Worm (Caenorhabditis elegans): ENCODE results near the gene C44B7.11.

- TF ChIP-seq pqm-1 (tag; optimal IDR thresholded peaks at IDR 0.05) = no peak
- TF ChIP-seq nhr-28 (tag; optimal IDR thresholded peaks at IDR 0.05) = no peak
- peak; percentile 76 to 85 for TF ChIP-seq lsy-2 (tag; optimal IDR thresholded peaks at IDR 0.05)
- no peak for TF ChIP-seq egl-27 (tag; optimal IDR thresholded peaks at IDR 0.05)
- TF ChIP-seq dsc-1 (tag; optimal IDR thresholded peaks at IDR 0.05) = peak; percentile 97
- TF ChIP-seq C34B4.2 (tag; optimal IDR thresholded peaks at IDR 0.05) = peak; percentile 13
- peak; percentile 96 for TF ChIP-seq egl-13 (tag; optimal IDR thresholded peaks at IDR 0.05)
- no peak for TF ChIP-seq nhr-76 (tag; optimal IDR thresholded peaks at IDR 0.05)
- TF ChIP-seq nhr-12 (tag; optimal IDR thresholded peaks at IDR 0.05) = no peak
Measured at ce11 chrII:6913309-6913708, 16.0 kb upstream of the C44B7.11 start, which contains the start of gene cyn-10.
